Fruit fly (Drosophila melanogaster) whole organism, embryonic: ENCODE results near the gene sky.
A peak's percentile ranks its signal among the peaks of the same experiment; 100 is the strongest.

ENCODE experiments used
- Blimp-1 ChIP-seq: fragments of 200-800 bp; sonication (Bioruptor generic); optimal IDR thresholded peaks from 3 replicates; lab custom pipeline; 2018; ENCODE audit warnings: missing biosample characterization, missing genetic modification characterization, mild to moderate bottlenecking, moderate library complexity, missing genetic modification reagents
- CG10209 ChIP-seq: fragments of 200-800 bp; sonication (Bioruptor generic); optimal IDR thresholded peaks from 3 replicates; lab custom pipeline; 2017; ENCODE audit warnings: missing biosample characterization, mild to moderate bottlenecking, missing genetic modification characterization, missing genetic modification reagents
- CG10274 ChIP-seq: fragments of 200-800 bp; sonication (Bioruptor generic); optimal IDR thresholded peaks from 3 replicates; lab custom pipeline; 2017; ENCODE audit warnings: missing biosample characterization, mild to moderate bottlenecking, missing genetic modification characterization
- CG10321 ChIP-seq: fragments of 200-800 bp; sonication (Bioruptor generic); IDR thresholded peaks from 2 replicates; pipeline ENCODE4 v1.3.6; 2022; ENCODE audit warnings: missing biosample characterization, missing genetic modification characterization
- CG12104 ChIP-seq: fragments of 200-800 bp; sonication (Bioruptor generic); optimal IDR thresholded peaks from 3 replicates; lab custom pipeline; 2016; ENCODE audit warnings: missing biosample characterization, missing genetic modification characterization
- CG12299 ChIP-seq: fragments of 200-800 bp; sonication (Bioruptor generic); optimal IDR thresholded peaks from 2 replicates; lab custom pipeline; 2018; ENCODE audit warnings: missing biosample characterization, mild to moderate bottlenecking, missing genetic modification characterization
- CG1233 ChIP-seq: fragments of 200-800 bp; sonication (Bioruptor generic); optimal IDR thresholded peaks from 4 replicates; lab custom pipeline; 2018; ENCODE audit warnings: missing biosample characterization, mild to moderate bottlenecking, missing genetic modification characterization
- CG12659 ChIP-seq: fragments of 200-800 bp; sonication (Bioruptor generic); optimal IDR thresholded peaks from 3 replicates; lab custom pipeline; 2017; ENCODE audit warnings: mild to moderate bottlenecking, missing biosample characterization, missing genetic modification reagents, missing genetic modification characterization
- CG13287 ChIP-seq: fragments of 200-800 bp; sonication (Bioruptor generic); IDR thresholded peaks from 2 replicates; pipeline ENCODE4 v1.3.6; 2022; ENCODE audit warnings: missing biosample characterization, missing genetic modification characterization; ENCODE audit not compliant: partially characterized antibody
- CG17568 ChIP-seq: fragments of 200-800 bp; sonication (Bioruptor generic); optimal IDR thresholded peaks from 2 replicates; lab custom pipeline; 2018; ENCODE audit warnings: missing biosample characterization, mild to moderate bottlenecking, missing genetic modification characterization, moderate library complexity
- CG17829 ChIP-seq: fragments of 200-800 bp; optimal IDR thresholded peaks from 2 replicates; lab custom pipeline; 2019; ENCODE audit warnings: missing biosample characterization, mild to moderate bottlenecking, missing genetic modification characterization, moderate library complexity
- CG1832 ChIP-seq: fragments of 200-800 bp; sonication (Bioruptor generic); optimal IDR thresholded peaks from 2 replicates; lab custom pipeline; 2017; ENCODE audit warnings: missing biosample characterization, mild to moderate bottlenecking, missing genetic modification characterization, inconsistent platforms
- CG2875 ChIP-seq: fragments of 200-800 bp; sonication (Bioruptor generic); optimal IDR thresholded peaks from 2 replicates; lab custom pipeline; 2017; ENCODE audit warnings: missing biosample characterization, mild to moderate bottlenecking, missing genetic modification characterization, missing genetic modification reagents
- CG32772 ChIP-seq: fragments of 200-800 bp; sonication (Bioruptor generic); IDR thresholded peaks from 2 replicates; pipeline ENCODE4 v1.3.6; 2022; ENCODE audit warnings: missing biosample characterization, missing genetic modification characterization
- CG4282 ChIP-seq: fragments of 200-800 bp; sonication (Bioruptor generic); optimal IDR thresholded peaks from 2 replicates; lab custom pipeline; 2016; ENCODE audit warnings: missing biosample characterization, missing genetic modification characterization
- CG4404 ChIP-seq: fragments of 200-800 bp; sonication (Bioruptor generic); IDR thresholded peaks from 2 replicates; pipeline ENCODE4 v1.3.6; 2022; ENCODE audit warnings: missing biosample characterization, missing genetic modification characterization
- CG4730 ChIP-seq: fragments of 200-800 bp; sonication (Bioruptor generic); IDR thresholded peaks from 2 replicates; pipeline ENCODE4 v1.3.6; 2022; ENCODE audit warnings: missing biosample characterization, missing genetic modification characterization
- CG5953 ChIP-seq: fragments of 200-800 bp; sonication (Bioruptor generic); IDR thresholded peaks from 2 replicates; pipeline ENCODE4 v1.3.6; 2022; ENCODE audit warnings: missing biosample characterization, missing genetic modification characterization
- CG8388 ChIP-seq: fragments of 200-800 bp; sonication (Bioruptor generic); optimal IDR thresholded peaks from 2 replicates; lab custom pipeline; 2019; ENCODE audit warnings: missing biosample characterization, mild to moderate bottlenecking, missing genetic modification characterization, moderate library complexity
- CG9876 ChIP-seq: fragments of 200-800 bp; sonication (Bioruptor generic); optimal IDR thresholded peaks from 2 replicates; lab custom pipeline; 2016; ENCODE audit warnings: missing biosample characterization, missing genetic modification characterization
- D19B ChIP-seq: fragments of 200-800 bp; sonication (Bioruptor generic); optimal IDR thresholded peaks from 2 replicates; lab custom pipeline; 2017; ENCODE audit warnings: missing biosample characterization, mild to moderate bottlenecking, missing genetic modification characterization
- Dbx ChIP-seq: fragments of 200-800 bp; sonication (Bioruptor generic); IDR thresholded peaks from 3 replicates; pipeline ENCODE4 v1.3.6; 2022; ENCODE audit warnings: missing biosample characterization, missing genetic modification characterization
- Fer1 ChIP-seq: fragments of 200-800 bp; sonication (Bioruptor generic); optimal IDR thresholded peaks from 2 replicates; lab custom pipeline; 2017; ENCODE audit warnings: missing biosample characterization, mild to moderate bottlenecking, missing genetic modification characterization
- HLH3B ChIP-seq: fragments of 200-800 bp; sonication (Bioruptor generic); IDR thresholded peaks from 2 replicates; pipeline ENCODE4 v1.3.6; 2022; ENCODE audit warnings: missing biosample characterization, missing genetic modification characterization
- Rx ChIP-seq: fragments of 200-800 bp; sonication (Bioruptor generic); IDR thresholded peaks from 2 replicates; pipeline ENCODE4 v1.3.6; 2022; ENCODE audit warnings: missing biosample characterization, missing genetic modification characterization
- Sry-β ChIP-seq: fragments of 200-800 bp; sonication (Bioruptor generic); optimal IDR thresholded peaks from 2 replicates; lab custom pipeline; 2018; ENCODE audit warnings: missing biosample characterization, mild to moderate bottlenecking, missing genetic modification characterization, moderate library complexity
- Trl ChIP-seq, 3 experiments: fragments of >200 bp in 2 of 3; fragments of 200-800 bp in 1 of 3; sonication (Bioruptor generic) in 1 of 3; optimal IDR thresholded peaks; 2 replicates in 1 of 3; 3 replicates in 2 of 3; lab custom pipeline; 2016 to 2017; ENCODE audit warnings: missing biosample characterization in 1 of 3, missing genetic modification characterization in 1 of 3
- bigmax ChIP-seq: fragments of 200-800 bp; sonication (Bioruptor generic); optimal IDR thresholded peaks from 2 replicates; lab custom pipeline; 2018; ENCODE audit warnings: missing biosample characterization, mild to moderate bottlenecking, missing genetic modification characterization
- btn ChIP-seq: fragments of 200-800 bp; sonication (Bioruptor generic); optimal IDR thresholded peaks from 2 replicates; lab custom pipeline; 2016; ENCODE audit warnings: missing biosample characterization, missing genetic modification characterization
- cas ChIP-seq: fragments of 200-800 bp; sonication (Bioruptor generic); IDR thresholded peaks from 2 replicates; pipeline ENCODE4 v1.3.6; 2022; ENCODE audit warnings: missing biosample characterization, missing genetic modification characterization
- caup ChIP-seq: fragments of 200-800 bp; sonication (Bioruptor generic); optimal IDR thresholded peaks from 3 replicates; lab custom pipeline; 2017; ENCODE audit warnings: missing biosample characterization, mild to moderate bottlenecking, missing genetic modification characterization, moderate library complexity; ENCODE audit not compliant: severe bottlenecking
- cwo ChIP-seq: fragments of 200-800 bp; sonication (Bioruptor generic); optimal IDR thresholded peaks from 3 replicates; lab custom pipeline; 2017; ENCODE audit warnings: missing biosample characterization, missing genetic modification characterization, mild to moderate bottlenecking, moderate library complexity, missing genetic modification reagents
- dan ChIP-seq: fragments of 200-800 bp; sonication (Bioruptor generic); IDR thresholded peaks from 2 replicates; pipeline ENCODE4 v1.3.6; 2022; ENCODE audit warnings: missing biosample characterization, missing genetic modification characterization
- disco-r ChIP-seq: fragments of 200-800 bp; sonication (Bioruptor generic); optimal IDR thresholded peaks from 2 replicates; lab custom pipeline; 2016; ENCODE audit warnings: missing biosample characterization, missing genetic modification characterization
- dpn ChIP-seq, 2 experiments: fragments of 200-800 bp; sonication (Bioruptor generic); optimal IDR thresholded peaks; 3 replicates each; lab custom pipeline; 2016; ENCODE audit warnings: missing biosample characterization in 2 of 2, missing genetic modification characterization in 2 of 2
- emc ChIP-seq: fragments of 200-800 bp; sonication (Bioruptor generic); optimal IDR thresholded peaks from 2 replicates; lab custom pipeline; 2016; ENCODE audit warnings: missing biosample characterization, missing genetic modification characterization
- fd64A ChIP-seq: fragments of 200-800 bp; sonication (Bioruptor generic); optimal IDR thresholded peaks from 3 replicates; lab custom pipeline; 2018; ENCODE audit warnings: missing biosample characterization, mild to moderate bottlenecking, missing genetic modification characterization
- gce ChIP-seq: fragments of 200-800 bp; sonication (Bioruptor generic); IDR thresholded peaks from 3 replicates; pipeline ENCODE4 v1.3.6; 2022; ENCODE audit warnings: missing biosample characterization, missing genetic modification characterization
- gcm2 ChIP-seq: fragments of 200-800 bp; sonication (Bioruptor generic); optimal IDR thresholded peaks from 2 replicates; lab custom pipeline; 2016; ENCODE audit warnings: missing biosample characterization, missing genetic modification characterization
- hbn ChIP-seq: fragments of 200-800 bp; sonication (Bioruptor generic); IDR thresholded peaks from 2 replicates; pipeline ENCODE4 v1.3.6; 2022; ENCODE audit warnings: missing biosample characterization, missing genetic modification characterization; ENCODE audit not compliant: partially characterized antibody
- klu ChIP-seq: fragments of 200-800 bp; sonication (Bioruptor generic); IDR thresholded peaks from 2 replicates; pipeline ENCODE4 v1.3.6; 2022; ENCODE audit warnings: missing biosample characterization, missing genetic modification characterization
- knrl ChIP-seq: fragments of 200-800 bp; sonication (Bioruptor generic); IDR thresholded peaks from 3 replicates; pipeline ENCODE4 v1.3.6; 2022; ENCODE audit warnings: missing biosample characterization, missing genetic modification characterization; ENCODE audit not compliant: partially characterized antibody
- luna ChIP-seq: fragments of 200-800 bp; sonication (Bioruptor generic); optimal IDR thresholded peaks from 2 replicates; lab custom pipeline; 2016; ENCODE audit warnings: missing biosample characterization, missing genetic modification characterization
- peb ChIP-seq: fragments of 200-800 bp; sonication (Bioruptor generic); IDR thresholded peaks from 2 replicates; pipeline ENCODE4 v1.3.6; 2022; ENCODE audit warnings: missing biosample characterization, missing genetic modification characterization
- pho ChIP-seq: fragments of 200-800 bp; sonication (Bioruptor generic); optimal IDR thresholded peaks from 2 replicates; lab custom pipeline; 2016; ENCODE audit warnings: missing biosample characterization, missing genetic modification characterization
- pum ChIP-seq: fragments of 200-800 bp; sonication (Bioruptor generic); optimal IDR thresholded peaks from 2 replicates; lab custom pipeline; 2016; ENCODE audit warnings: missing biosample characterization, missing genetic modification characterization
- run ChIP-seq: fragments of 200-800 bp; sonication (Bioruptor generic); optimal IDR thresholded peaks from 3 replicates; lab custom pipeline; 2018; ENCODE audit warnings: missing biosample characterization, mild to moderate bottlenecking, missing genetic modification characterization
- trh ChIP-seq: fragments of 200-800 bp; sonication (Bioruptor generic); optimal IDR thresholded peaks from 2 replicates; lab custom pipeline; 2016; ENCODE audit warnings: missing biosample characterization, missing genetic modification characterization

The sky gene

DNA sequence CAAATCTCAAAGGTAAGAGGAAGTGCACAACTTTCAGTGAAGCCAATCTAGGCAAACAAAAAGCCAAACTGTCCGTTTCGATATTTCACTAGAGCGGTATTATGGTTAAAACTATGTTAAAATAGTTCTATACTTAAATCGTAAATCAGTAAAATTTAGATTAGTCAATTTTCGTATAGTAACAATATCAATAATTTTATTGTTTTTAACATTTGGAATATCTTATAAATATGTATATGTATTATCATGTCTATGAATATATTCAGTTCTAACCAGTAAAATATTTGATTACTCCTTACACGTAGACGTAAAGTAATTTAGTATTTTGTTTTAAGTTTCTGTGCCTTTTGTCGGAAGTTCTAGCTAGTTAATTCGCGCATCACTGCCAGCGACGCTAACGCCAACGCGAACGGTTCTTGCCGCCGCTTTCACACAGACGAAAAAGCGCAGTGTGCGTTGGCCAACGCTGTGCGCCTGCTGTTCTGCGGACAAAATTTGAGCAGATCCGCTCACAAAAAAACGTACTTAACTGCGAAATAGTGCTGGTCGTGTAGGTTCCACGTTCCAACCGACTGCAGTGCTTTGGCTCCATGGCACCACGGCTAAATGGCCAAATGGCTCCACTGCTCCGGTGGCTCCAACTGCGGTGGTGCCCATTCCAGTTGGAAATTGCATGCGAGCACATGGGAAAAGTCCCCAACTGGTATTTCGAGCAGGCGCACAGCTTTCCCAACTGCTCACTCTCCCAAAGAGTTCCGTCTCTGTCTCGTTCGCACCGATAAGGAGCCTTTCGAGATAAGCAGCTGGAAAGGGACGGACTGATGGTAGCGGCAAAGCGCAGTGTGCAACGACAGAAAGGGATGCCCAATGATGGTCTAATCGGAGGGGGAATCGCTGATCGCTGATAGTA, 95.3 kb downstream of the sky start (continued):
- peak; percentile 95 for TF ChIP-seq CG10321 (GFP tag; lab: Robert Waterston, UW)
- TF ChIP-seq CG5953: no peak
- no peak for TF ChIP-seq cwo (GFP tag; lab: Kevin White, UChicago)
- TF ChIP-seq peb (GFP tag; lab: Robert Waterston, UW): no peak
- peak; percentile 52 for TF ChIP-seq fd64A (GFP tag; lab: Kevin White, UChicago)
- TF ChIP-seq trh (GFP tag; lab: Kevin White, UChicago): no peak
- TF ChIP-seq CG8388 (GFP tag; lab: Kevin White, UChicago): no peak
- TF ChIP-seq CG2875 (GFP tag; lab: Kevin White, UChicago): no peak
- peak; percentile 39 for TF ChIP-seq pho (GFP tag; lab: Kevin White, UChicago)
- peak in 1 of 2 experiments; percentile 15 for TF ChIP-seq dpn (GFP tag; optimal IDR thresholded peaks at IDR 0.05; lab: Kevin White, UChicago)
- peak; percentile 1 for TF ChIP-seq caup (GFP tag; lab: Kevin White, UChicago)
- peak; percentile 96 for TF ChIP-seq Sry-β (GFP tag; lab: Kevin White, UChicago)
- no peak for TF ChIP-seq Trl (optimal IDR thresholded peaks at IDR 0.05; lab: Kevin White, UChicago)
- TF ChIP-seq Trl (GFP tag; optimal IDR thresholded peaks at IDR 0.05; lab: Kevin White, UChicago): no peak
- TF ChIP-seq gcm2 (GFP tag; lab: Kevin White, UChicago): no peak
- TF ChIP-seq hbn: peak; percentile 36; the same call in 1 of the 2 replicates
- no peak for TF ChIP-seq CG10274 (GFP tag; lab: Kevin White, UChicago)
- TF ChIP-seq klu (GFP tag; lab: Robert Waterston, UW): no peak; the same call in 1 of the 2 replicates
- no peak for TF ChIP-seq CG12659
- TF ChIP-seq CG10209 (GFP tag; lab: Kevin White, UChicago): no peak
- TF ChIP-seq CG12104: no peak
- TF ChIP-seq btn (GFP tag; lab: Kevin White, UChicago): no peak
- TF ChIP-seq CG1832 (GFP tag; lab: Kevin White, UChicago): peak; percentile 94
- peak; percentile 13 for TF ChIP-seq CG1233 (GFP tag; lab: Kevin White, UChicago)
- no peak for TF ChIP-seq disco-r (GFP tag; lab: Kevin White, UChicago)
- TF ChIP-seq Blimp-1 (GFP tag; lab: Kevin White, UChicago): no peak
- TF ChIP-seq luna (GFP tag; lab: Kevin White, UChicago): no peak
- peak; percentile 43 for TF ChIP-seq CG17829 (tag; lab: Kevin White, UChicago)
- TF ChIP-seq Fer1 (GFP tag; lab: Kevin White, UChicago): peak; percentile 15
- peak; percentile 40; the same call in 2 of the 3 replicates for TF ChIP-seq knrl
- TF ChIP-seq HLH3B (GFP tag; lab: Robert Waterston, UW): no peak
- TF ChIP-seq bigmax: peak; percentile 25
- TF ChIP-seq CG4404 (GFP tag; lab: Robert Waterston, UW): no peak
- peak; percentile 0 for TF ChIP-seq D19B (GFP tag; lab: Kevin White, UChicago)
- TF ChIP-seq CG4282: no peak
- TF ChIP-seq CG17568 (GFP tag; lab: Kevin White, UChicago): no peak
- peak; percentile 44; the same call in 1 of the 3 replicates for TF ChIP-seq Dbx
- no peak for TF ChIP-seq dan
- no peak for TF ChIP-seq CG9876
- TF ChIP-seq run: no peak
- TF ChIP-seq CG32772 (GFP tag; lab: Robert Waterston, UW): no peak
- no peak for TF ChIP-seq Rx (GFP tag; lab: Robert Waterston, UW)
- no peak for TF ChIP-seq pum (GFP tag; lab: Kevin White, UChicago)
- TF ChIP-seq cas (GFP tag; lab: Robert Waterston, UW): no peak
- TF ChIP-seq CG4730: no peak
- peak; percentile 55 for TF ChIP-seq CG13287 (GFP tag; lab: Robert Waterston, UW)
- no peak for TF ChIP-seq CG12299 (tag; lab: Kevin White, UChicago)
- no peak for TF ChIP-seq emc (GFP tag; lab: Kevin White, UChicago)
- peak; percentile 59; the same call in 1 of the 3 replicates for TF ChIP-seq gce (GFP tag; lab: Robert Waterston, UW)
